Worm (Caenorhabditis elegans) whole organism, mixed stage, embryonic: ENCODE data around the gene C55A6.1.

Experiments
- ceh-83 ChIP-seq: fragments of 200-800 bp; sonication (Bioruptor generic); optimal IDR thresholded peaks from 2 replicates; lab custom pipeline; 2018; ENCODE audit warnings: mild to moderate bottlenecking, missing genetic modification characterization, missing compliant biosample characterization
- lin-13 ChIP-seq: fragments of 150-350 bp; optimal IDR thresholded peaks from 2 replicates; lab custom pipeline; 2014; ENCODE audit warnings: missing biosample characterization, missing genetic modification characterization
- unc-62 ChIP-seq: fragments of 150-350 bp; optimal IDR thresholded peaks from 2 replicates; lab custom pipeline; 2014; ENCODE audit warnings: missing biosample characterization, missing genetic modification reagents, missing genetic modification characterization

ce11 chrV:11500980-11501379 lies 3.8 kb downstream of the C55A6.1 start:
- TF ChIP-seq lin-13 = no peak
- TF ChIP-seq ceh-83 (GFP tag; lab: Kevin White, UChicago) = no peak
- no peak for TF ChIP-seq unc-62 (GFP tag; lab: Kevin White, UChicago)
